Fruit fly (Drosophila melanogaster): ENCODE results near the gene GCC185.

The GCC185 gene

dm6 chr3R:11976556-11977335, 33.8 kb upstream of the GCC185 start, which contains the start of gene CG10005 (continued):
- TF ChIP-seq CG11762 (GFP tag; optimal IDR thresholded peaks at IDR 0.05; ENCODE audit: insufficient read depth) (no peak), CG16779 (tag; optimal IDR thresholded peaks at IDR 0.05) (no peak), eg (GFP tag; IDR thresholded peaks at IDR 0.05) (no peak), CG11902 (GFP tag; optimal IDR thresholded peaks at IDR 0.05) (no peak), CG8119 (GFP tag; IDR thresholded peaks at IDR 0.05) (no peak), fd85E (GFP tag; optimal IDR thresholded peaks at IDR 0.05) (peak; percentile 27), net (GFP tag; optimal IDR thresholded peaks at IDR 0.05) (no peak), CG1621 (tag; optimal IDR thresholded peaks at IDR 0.05) (no peak), cyc (GFP tag; optimal IDR thresholded peaks at IDR 0.05) (no peak), ss (GFP tag; optimal IDR thresholded peaks at IDR 0.05) (peak; percentile 22 to 59), Eip93F (GFP tag; optimal IDR thresholded peaks at IDR 0.05) (no peak), CG6792 (GFP tag; optimal IDR thresholded peaks at IDR 0.05) (no peak), CG8632 (GFP tag; optimal IDR thresholded peaks at IDR 0.05) (no peak), CG6276 (GFP tag; optimal IDR thresholded peaks at IDR 0.05) (no peak), CG34406 (GFP tag; optimal IDR thresholded peaks at IDR 0.05) (no peak), Eip78C (GFP tag) (peak; percentile 77)

- TF ChIP-seq CG32006 (GFP tag; optimal IDR thresholded peaks at IDR 0.05) (peak; percentile 55), CG11902 (GFP tag; optimal IDR thresholded peaks at IDR 0.05) (no peak), esn (GFP tag; optimal IDR thresholded peaks at IDR 0.05) (peak; percentile 34), Hr4 (GFP tag; optimal IDR thresholded peaks at IDR 0.05) (peak; percentile 41), Ets21C (GFP tag; optimal IDR thresholded peaks at IDR 0.05) (no peak), eg (GFP tag; IDR thresholded peaks at IDR 0.05) (no peak), pdm3 (GFP tag; optimal IDR thresholded peaks at IDR 0.05) (no peak), svp (GFP tag) (peak; percentile 75), salr (GFP tag; optimal IDR thresholded peaks at IDR 0.05) (peak in 1 of 2 experiments; percentile 18), Hr38 (GFP tag; optimal IDR thresholded peaks at IDR 0.05) (no peak), acj6 (GFP tag; optimal IDR thresholded peaks at IDR 0.05) (peak; percentile 27), CG11294 (GFP tag; IDR thresholded peaks at IDR 0.05) (no peak), CG15336 (GFP tag; IDR thresholded peaks at IDR 0.05) (peak; percentile 66), CG3919 (GFP tag; optimal IDR thresholded peaks at IDR 0.05) (peak; percentile 34), dac (GFP tag; optimal IDR thresholded peaks at IDR 0.05) (no peak), CG7368 (GFP tag; optimal IDR thresholded peaks at IDR 0.05) (no peak), CG34406 (GFP tag; optimal IDR thresholded peaks at IDR 0.05) (peak; percentile 18), fkh (GFP tag; optimal IDR thresholded peaks at IDR 0.05) (no peak), CG6854 (GFP tag; optimal IDR thresholded peaks at IDR 0.05) (no peak), OdsH (GFP tag; optimal IDR thresholded peaks at IDR 0.05) (peak; percentile 9), CG10669 (GFP tag; optimal IDR thresholded peaks at IDR 0.05) (peak; percentile 17), Eip78C (GFP tag) (peak; percentile 43), CG6163 (GFP tag; IDR thresholded peaks at IDR 0.05) (0 out of 3 replicates have a peak, but pooled peaks have one; percentile 6), CG16779 (tag; optimal IDR thresholded peaks at IDR 0.05) (peak; percentile 4), CG8119 (GFP tag; IDR thresholded peaks at IDR 0.05) (peak; percentile 63; the same call in 2 of the 3 replicates), Smox (GFP tag; optimal IDR thresholded peaks at IDR 0.05) (no peak), achi (GFP tag; optimal IDR thresholded peaks at IDR 0.05) (peak; percentile 38), Ets96B (tag; optimal IDR thresholded peaks at IDR 0.05) (peak; percentile 27), CG6276 (GFP tag; optimal IDR thresholded peaks at IDR 0.05) (peak; percentile 50)
Observed at dm6 chr3R:11977336-11977678, 33.3 kb upstream of the GCC185 start.

DNA sequence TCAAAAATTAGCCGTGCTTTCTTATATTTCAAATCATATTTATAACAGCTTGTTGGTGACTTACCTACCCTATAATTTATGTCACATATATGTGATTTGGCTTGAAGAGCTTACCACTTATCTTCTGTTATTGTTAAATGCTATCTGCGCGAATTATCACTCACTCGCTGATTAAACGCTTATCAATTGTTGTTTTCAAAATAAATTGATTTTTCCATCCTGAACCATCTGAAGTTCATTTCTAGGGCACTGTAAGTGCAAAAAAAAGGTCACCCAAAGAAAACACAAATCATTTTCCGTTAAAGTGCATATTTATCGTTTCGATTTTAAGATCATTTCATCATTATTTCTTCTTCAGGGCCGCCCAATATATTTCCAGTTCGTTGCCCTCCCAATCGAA, 32.3 kb upstream of the GCC185 start:
- TF ChIP-seq pdm3 (GFP tag; optimal IDR thresholded peaks at IDR 0.05): no peak
- TF ChIP-seq dac (GFP tag; optimal IDR thresholded peaks at IDR 0.05): no peak
- TF ChIP-seq CG1621 (tag; optimal IDR thresholded peaks at IDR 0.05): no peak
- TF ChIP-seq vri (GFP tag; optimal IDR thresholded peaks at IDR 0.05): peak; percentile 5
- TF ChIP-seq CG15336 (GFP tag; IDR thresholded peaks at IDR 0.05): no peak
- no peak for TF ChIP-seq Lpt (GFP tag; optimal IDR thresholded peaks at IDR 0.05)
- TF ChIP-seq CG6276 (GFP tag; optimal IDR thresholded peaks at IDR 0.05): no peak
- no peak for TF ChIP-seq Gug (GFP tag; IDR thresholded peaks at IDR 0.05)
- no peak for TF ChIP-seq Sox102F (GFP tag; optimal IDR thresholded peaks at IDR 0.05)
- TF ChIP-seq svp (GFP tag): peak; percentile 92
- TF ChIP-seq Eip78C (GFP tag): no peak
- TF ChIP-seq CG11902 (GFP tag; optimal IDR thresholded peaks at IDR 0.05): no peak
- TF ChIP-seq salr (GFP tag; optimal IDR thresholded peaks at IDR 0.05): no peak
- no peak for TF ChIP-seq eg (GFP tag; IDR thresholded peaks at IDR 0.05)
- no peak for TF ChIP-seq CG32006 (GFP tag; optimal IDR thresholded peaks at IDR 0.05)
- no peak for TF ChIP-seq CG3032 (tag; optimal IDR thresholded peaks at IDR 0.05)
- no peak for TF ChIP-seq CG34406 (GFP tag; optimal IDR thresholded peaks at IDR 0.05)
- no peak for TF ChIP-seq CG8119 (GFP tag; IDR thresholded peaks at IDR 0.05)

Measured in whole organism, prepupa.